Fruit fly (Drosophila melanogaster) whole organism, embryonic: Measurements from ENCODE around the gene Pfas.

Experiments used
- Atf3 ChIP-seq: fragments of 200-800 bp; sonication (Bioruptor generic); optimal IDR thresholded peaks from 3 replicates; lab custom pipeline; 2016; ENCODE audit warnings: missing biosample characterization, missing genetic modification characterization
- Atf6 ChIP-seq: fragments of 200-800 bp; sonication (Bioruptor generic); IDR thresholded peaks from 2 replicates; pipeline ENCODE4 v1.3.6; 2022; ENCODE audit warnings: missing biosample characterization, missing genetic modification characterization
- C15 ChIP-seq: fragments of 200-800 bp; sonication (Bioruptor generic); IDR thresholded peaks from 3 replicates; pipeline ENCODE4 v1.3.6; 2022; ENCODE audit warnings: missing biosample characterization, missing genetic modification characterization
- CG10654 ChIP-seq: fragments of 200-800 bp; sonication (Bioruptor generic); optimal IDR thresholded peaks from 2 replicates; lab custom pipeline; 2016; ENCODE audit warnings: missing biosample characterization, missing genetic modification characterization
- CG11085 ChIP-seq: fragments of 200-800 bp; sonication (Bioruptor generic); IDR thresholded peaks from 2 replicates; pipeline ENCODE4 v1.3.6; 2022; ENCODE audit warnings: missing biosample characterization, missing genetic modification characterization
- CG11398 ChIP-seq: fragments of 200-800 bp; sonication (Bioruptor generic); optimal IDR thresholded peaks from 2 replicates; lab custom pipeline; 2016; ENCODE audit warnings: missing biosample characterization, missing genetic modification characterization
- CG13894 ChIP-seq: fragments of 200-800 bp; sonication (Bioruptor generic); optimal IDR thresholded peaks from 3 replicates; lab custom pipeline; 2018; ENCODE audit warnings: missing biosample characterization, mild to moderate bottlenecking, missing genetic modification characterization, moderate library complexity
- CG14965 ChIP-seq: fragments of 200-800 bp; sonication (Bioruptor generic); optimal IDR thresholded peaks from 2 replicates; lab custom pipeline; 2016; ENCODE audit warnings: missing biosample characterization, missing genetic modification characterization, borderline replicate concordance
- CG1529 ChIP-seq: fragments of 200-800 bp; sonication (Bioruptor generic); optimal IDR thresholded peaks from 3 replicates; lab custom pipeline; 2018; ENCODE audit warnings: missing biosample characterization, missing genetic modification characterization
- CG17912 ChIP-seq: fragments of 200-800 bp; sonication (Bioruptor generic); optimal IDR thresholded peaks from 2 replicates; lab custom pipeline; 2018; ENCODE audit warnings: missing biosample characterization, mild to moderate bottlenecking, missing genetic modification characterization
- CG1792 ChIP-seq: fragments of 200-800 bp; sonication (Bioruptor generic); optimal IDR thresholded peaks from 2 replicates; lab custom pipeline; 2016; ENCODE audit warnings: missing biosample characterization, missing genetic modification characterization
- CG18619 ChIP-seq: fragments of 200-800 bp; sonication (Bioruptor generic); optimal IDR thresholded peaks from 3 replicates; lab custom pipeline; 2017; ENCODE audit warnings: missing biosample characterization, mild to moderate bottlenecking, missing genetic modification characterization
- CG18764 ChIP-seq: fragments of 200-800 bp; sonication (Bioruptor generic); optimal IDR thresholded peaks from 3 replicates; lab custom pipeline; 2016; ENCODE audit warnings: missing biosample characterization, missing genetic modification characterization
- CG43689 ChIP-seq: fragments of 200-800 bp; sonication (Bioruptor generic); IDR thresholded peaks from 2 replicates; pipeline ENCODE4 v1.3.6; 2022; ENCODE audit warnings: missing biosample characterization, missing genetic modification characterization
- CG6689 ChIP-seq: fragments of 200-800 bp; sonication (Bioruptor generic); IDR thresholded peaks from 2 replicates; pipeline ENCODE4 v1.3.6; 2022; ENCODE audit warnings: missing biosample characterization, missing genetic modification characterization
- CG6765 ChIP-seq: fragments of 200-800 bp; sonication (Bioruptor generic); optimal IDR thresholded peaks from 3 replicates; lab custom pipeline; 2017; ENCODE audit warnings: missing biosample characterization, mild to moderate bottlenecking, missing genetic modification characterization
- CG6813 ChIP-seq: fragments of 200-800 bp; sonication (Bioruptor generic); optimal IDR thresholded peaks from 2 replicates; lab custom pipeline; 2017; ENCODE audit warnings: missing biosample characterization, missing genetic modification characterization, mild to moderate bottlenecking, moderate library complexity, missing genetic modification reagents
- CG7987 ChIP-seq: fragments of 200-800 bp; sonication (Bioruptor generic); optimal IDR thresholded peaks from 2 replicates; lab custom pipeline; 2018; ENCODE audit warnings: missing biosample characterization, mild to moderate bottlenecking, missing genetic modification characterization, moderate library complexity
- CG9215 ChIP-seq: fragments of 200-800 bp; sonication (Bioruptor generic); IDR thresholded peaks from 2 replicates; pipeline ENCODE4 v1.3.6; 2022; ENCODE audit warnings: missing biosample characterization, missing genetic modification characterization
- CG9727 ChIP-seq: fragments of 200-800 bp; sonication (Bioruptor generic); optimal IDR thresholded peaks from 3 replicates; lab custom pipeline; 2017; ENCODE audit warnings: missing biosample characterization, mild to moderate bottlenecking, missing genetic modification characterization
- Doc2 ChIP-seq: fragments of 200-800 bp; sonication (Bioruptor generic); IDR thresholded peaks from 2 replicates; pipeline ENCODE4 v1.3.6; 2022; ENCODE audit warnings: missing biosample characterization, missing genetic modification characterization
- E2f1 ChIP-seq: fragments of 200-800 bp; sonication (Bioruptor generic); IDR thresholded peaks from 2 replicates; pipeline ENCODE4 v1.3.6; 2022; ENCODE audit warnings: missing biosample characterization, missing genetic modification characterization
- Ets65A ChIP-seq: fragments of 200-800 bp; sonication (Bioruptor generic); peaks from one replicate; lab custom pipeline; 2016; ENCODE audit warnings: missing biosample characterization, missing genetic modification characterization
- HmgD ChIP-seq: fragments of 200-800 bp; sonication (Bioruptor generic); optimal IDR thresholded peaks from 3 replicates; lab custom pipeline; 2016; ENCODE audit warnings: missing biosample characterization, missing genetic modification characterization
- MTF-1 ChIP-seq: fragments of 200-800 bp; sonication (Bioruptor generic); optimal IDR thresholded peaks from 2 replicates; lab custom pipeline; 2018; ENCODE audit warnings: missing biosample characterization, mild to moderate bottlenecking, missing genetic modification characterization, borderline replicate concordance
- Pdp1 ChIP-seq, 2 experiments: fragments of 200-800 bp; sonication (Bioruptor generic); optimal IDR thresholded peaks; 3 replicates each; lab custom pipeline; 2016; ENCODE audit warnings: missing biosample characterization in 2 of 2, missing genetic modification characterization in 2 of 2, mild to moderate bottlenecking in 1 of 2, moderate library complexity in 1 of 2
- Sox102F ChIP-seq: fragments of 200-800 bp; sonication (Bioruptor generic); optimal IDR thresholded peaks from 2 replicates; lab custom pipeline; 2018; ENCODE audit warnings: missing biosample characterization, mild to moderate bottlenecking, missing genetic modification characterization, moderate library complexity
- Spps ChIP-seq: fragments of 200-800 bp; sonication (Bioruptor generic); optimal IDR thresholded peaks from 2 replicates; lab custom pipeline; 2018; ENCODE audit warnings: missing biosample characterization, mild to moderate bottlenecking, missing genetic modification characterization
- Stat92E ChIP-seq, 3 experiments: fragments of >200 bp in 2 of 3; fragments of 200-800 bp in 1 of 3; sonication (Bioruptor generic) in 1 of 3; optimal IDR thresholded peaks; 2 replicates each; lab custom pipeline; 2017 to 2019; ENCODE audit warnings: missing biosample characterization in 3 of 3, missing genetic modification characterization in 3 of 3, mild to moderate bottlenecking in 1 of 3, moderate library complexity in 1 of 3
- ap ChIP-seq: fragments of 200-800 bp; sonication (Bioruptor generic); IDR thresholded peaks from 2 replicates; pipeline ENCODE4 v1.3.6; 2022; ENCODE audit warnings: missing biosample characterization, missing genetic modification characterization
- bigmax ChIP-seq: fragments of 200-800 bp; sonication (Bioruptor generic); optimal IDR thresholded peaks from 2 replicates; lab custom pipeline; 2018; ENCODE audit warnings: missing biosample characterization, mild to moderate bottlenecking, missing genetic modification characterization
- chn ChIP-seq: fragments of 200-800 bp; sonication (Bioruptor generic); optimal IDR thresholded peaks from 2 replicates; lab custom pipeline; 2016; ENCODE audit warnings: missing biosample characterization, missing genetic modification characterization
- ci ChIP-seq: fragments of 200-800 bp; sonication (Bioruptor generic); IDR thresholded peaks from 3 replicates; pipeline ENCODE4 v1.3.6; 2022; ENCODE audit warnings: missing biosample characterization, missing genetic modification characterization
- dan ChIP-seq: fragments of 200-800 bp; sonication (Bioruptor generic); IDR thresholded peaks from 2 replicates; pipeline ENCODE4 v1.3.6; 2022; ENCODE audit warnings: missing biosample characterization, missing genetic modification characterization
- fd64A ChIP-seq: fragments of 200-800 bp; sonication (Bioruptor generic); optimal IDR thresholded peaks from 3 replicates; lab custom pipeline; 2018; ENCODE audit warnings: missing biosample characterization, mild to moderate bottlenecking, missing genetic modification characterization
- fd96Cb ChIP-seq: fragments of 200-800 bp; sonication (Bioruptor generic); optimal IDR thresholded peaks from 2 replicates; lab custom pipeline; 2018; ENCODE audit warnings: missing biosample characterization, mild to moderate bottlenecking, missing genetic modification characterization, moderate library complexity
- gfzf ChIP-seq: fragments of 200-800 bp; sonication (Bioruptor generic); optimal IDR thresholded peaks from 2 replicates; lab custom pipeline; 2016; ENCODE audit warnings: missing biosample characterization, mild to moderate bottlenecking, missing genetic modification characterization, moderate library complexity
- kah ChIP-seq: fragments of 200-800 bp; sonication (Bioruptor generic); optimal IDR thresholded peaks from 2 replicates; lab custom pipeline; 2018; ENCODE audit warnings: missing biosample characterization, mild to moderate bottlenecking, missing genetic modification characterization
- lmd ChIP-seq: fragments of 200-800 bp; sonication (Bioruptor generic); IDR thresholded peaks from 2 replicates; pipeline ENCODE4 v1.3.6; 2022; ENCODE audit warnings: missing biosample characterization, missing genetic modification characterization
- mld ChIP-seq: fragments of 200-800 bp; sonication (Bioruptor generic); IDR thresholded peaks from 3 replicates; pipeline ENCODE4 v1.3.6; 2022; ENCODE audit warnings: missing biosample characterization, missing genetic modification characterization; ENCODE audit not compliant: partially characterized antibody
- nerfin-1 ChIP-seq: fragments of 200-800 bp; sonication (Bioruptor generic); optimal IDR thresholded peaks from 3 replicates; lab custom pipeline; 2019; ENCODE audit warnings: missing biosample characterization, mild to moderate bottlenecking, missing genetic modification characterization, moderate library complexity
- nerfin-2 ChIP-seq: fragments of 200-800 bp; sonication (Bioruptor generic); IDR thresholded peaks from 2 replicates; pipeline ENCODE4 v1.3.6; 2022; ENCODE audit warnings: missing biosample characterization, missing genetic modification characterization; ENCODE audit not compliant: partially characterized antibody
- psq ChIP-seq: fragments of 200-800 bp; sonication (Bioruptor generic); optimal IDR thresholded peaks from 2 replicates; lab custom pipeline; 2017; ENCODE audit warnings: missing biosample characterization, missing genetic modification characterization
- pum ChIP-seq: fragments of 200-800 bp; sonication (Bioruptor generic); optimal IDR thresholded peaks from 2 replicates; lab custom pipeline; 2016; ENCODE audit warnings: missing biosample characterization, missing genetic modification characterization
- salm ChIP-seq: fragments of 200-800 bp; sonication (Bioruptor generic); optimal IDR thresholded peaks from 2 replicates; lab custom pipeline; 2018; ENCODE audit warnings: missing biosample characterization, mild to moderate bottlenecking, missing genetic modification characterization
- scrt ChIP-seq: fragments of 200-800 bp; sonication (Bioruptor generic); optimal IDR thresholded peaks from 2 replicates; lab custom pipeline; 2018; ENCODE audit warnings: missing biosample characterization, mild to moderate bottlenecking, missing genetic modification characterization, moderate library complexity
- sd ChIP-seq: fragments of 200-800 bp; sonication (Bioruptor generic); optimal IDR thresholded peaks from 3 replicates; lab custom pipeline; 2018; ENCODE audit warnings: missing biosample characterization, mild to moderate bottlenecking, missing genetic modification characterization, moderate library complexity
- sisA ChIP-seq: fragments of 200-800 bp; sonication (Bioruptor generic); IDR thresholded peaks from 2 replicates; pipeline ENCODE4 v1.3.6; 2022; ENCODE audit warnings: missing biosample characterization, missing genetic modification characterization
- tin ChIP-seq: fragments of 200-800 bp; sonication (Bioruptor generic); optimal IDR thresholded peaks from 3 replicates; lab custom pipeline; 2016; ENCODE audit warnings: missing biosample characterization, missing genetic modification characterization

Pfas gene

DNA sequence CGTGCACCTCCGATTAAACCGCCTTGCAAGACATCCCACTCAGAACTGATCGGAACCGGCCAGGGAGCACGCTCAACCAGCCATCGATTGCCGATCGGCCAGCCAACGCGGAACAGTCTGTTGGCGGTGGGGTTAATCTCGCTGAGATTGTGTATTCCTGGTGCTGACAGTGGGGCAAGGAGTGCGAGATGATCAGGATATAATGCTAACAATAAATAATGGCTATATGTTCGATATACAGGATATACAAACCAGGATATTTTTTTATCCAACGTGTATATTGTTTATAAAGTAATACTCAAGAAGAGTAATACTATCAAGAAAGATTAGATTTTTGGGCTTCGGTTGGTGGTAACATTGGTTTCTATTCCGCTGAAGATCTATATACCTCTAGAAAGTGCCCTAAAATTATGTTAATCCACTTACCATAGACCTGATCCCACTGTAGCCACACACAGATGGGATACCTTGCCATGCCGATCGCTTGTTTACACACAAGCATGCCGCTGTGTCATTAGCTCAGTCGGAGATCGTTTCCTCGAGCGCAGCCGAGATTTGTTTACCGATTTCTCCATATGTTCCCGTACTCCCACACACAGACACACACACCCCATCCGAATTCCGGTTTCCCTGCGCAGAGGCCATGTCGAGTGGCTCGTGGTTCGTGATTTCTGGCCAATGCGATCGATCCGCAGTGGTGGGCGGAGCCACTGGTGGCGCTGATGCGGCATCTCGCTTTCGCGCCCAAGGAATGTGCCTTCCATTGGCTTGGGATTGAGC, 26.3 kb downstream of the Pfas start, which contains the start of gene H2.0 (continued):
- TF ChIP-seq Sox102F (no peak), E2f1 (GFP tag; lab: Robert Waterston, UW) (no peak), gfzf (GFP tag; lab: Kevin White, UChicago) (no peak), bigmax (no peak), fd96Cb (tag; lab: Kevin White, UChicago) (peak; percentile 38), HmgD (GFP tag; lab: Kevin White, UChicago) (no peak), Stat92E (GFP tag; optimal IDR thresholded peaks at IDR 0.05; lab: Kevin White, UChicago) (no peak), tin (GFP tag; lab: Kevin White, UChicago) (peak; percentile 10), CG13894 (no peak), chn (peak; percentile 30), mld (GFP tag; lab: Robert Waterston, UW) (no peak), sisA (GFP tag; lab: Robert Waterston, UW) (no peak), nerfin-1 (no peak), CG9215 (GFP tag; lab: Robert Waterston, UW) (no peak; the same call in 1 of the 2 replicates), C15 (GFP tag; lab: Robert Waterston, UW) (no peak), CG14965 (GFP tag; lab: Kevin White, UChicago) (no peak), kah (peak; percentile 5), CG1529 (GFP tag; lab: Kevin White, UChicago) (peak; percentile 38), Pdp1 (GFP tag; optimal IDR thresholded peaks at IDR 0.05; lab: Kevin White, UChicago) (no peak), nerfin-2 (GFP tag; lab: Robert Waterston, UW) (no peak), CG6765 (GFP tag; lab: Kevin White, UChicago) (no peak), CG18764 (no peak), CG17912 (GFP tag; lab: Kevin White, UChicago) (no peak), MTF-1 (GFP tag; lab: Kevin White, UChicago) (no peak), salm (tag; lab: Kevin White, UChicago) (no peak), psq (GFP tag; lab: Kevin White, UChicago) (no peak), Atf3 (GFP tag; lab: Kevin White, UChicago) (no peak), CG7987 (no peak), Spps (tag; lab: Kevin White, UChicago) (peak; percentile 13), CG6689 (GFP tag; lab: Robert Waterston, UW) (peak; percentile 31; the same call in 1 of the 2 replicates), CG1792 (GFP tag; lab: Kevin White, UChicago) (no peak), sd (tag; lab: Kevin White, UChicago) (peak; percentile 88), CG9727 (GFP tag; lab: Kevin White, UChicago) (peak; percentile 62), ap (no peak), lmd (GFP tag; lab: Robert Waterston, UW) (peak; percentile 53), dan (GFP tag; lab: Robert Waterston, UW) (no peak), Doc2 (GFP tag; lab: Robert Waterston, UW) (no peak), pum (GFP tag; lab: Kevin White, UChicago) (no peak), Ets65A (no peak), scrt (GFP tag; lab: Kevin White, UChicago) (no peak), CG11398 (GFP tag; lab: Kevin White, UChicago) (no peak), fd64A (GFP tag; lab: Kevin White, UChicago) (peak; percentile 22), CG6813 (GFP tag; lab: Kevin White, UChicago) (peak; percentile 42), CG18619 (GFP tag; lab: Kevin White, UChicago) (no peak), CG11085 (GFP tag; lab: Robert Waterston, UW) (no peak), CG43689 (GFP tag; lab: Robert Waterston, UW) (no peak), CG10654 (GFP tag; lab: Kevin White, UChicago) (no peak), Atf6 (GFP tag; lab: Robert Waterston, UW) (no peak), ci (GFP tag; lab: Robert Waterston, UW) (peak; percentile 40; the same call in 1 of the 3 replicates)
